Fruit fly (Drosophila melanogaster): Measurements from ENCODE around the gene Taf3.

The Taf3 gene

dm6 chr4:497724-498123, 31.1 kb upstream of the Taf3 start:
- TF ChIP-seq fkh (GFP tag; optimal IDR thresholded peaks at IDR 0.05) (peak; percentile 98), Sox102F (GFP tag; optimal IDR thresholded peaks at IDR 0.05) (peak; percentile 39), esn (GFP tag; optimal IDR thresholded peaks at IDR 0.05) (peak; percentile 44), Blimp-1 (GFP tag; optimal IDR thresholded peaks at IDR 0.05) (peak; percentile 21), lz (GFP tag; optimal IDR thresholded peaks at IDR 0.05) (peak; percentile 19), CG1621 (tag; optimal IDR thresholded peaks at IDR 0.05) (no peak), Smox (GFP tag; optimal IDR thresholded peaks at IDR 0.05) (peak; percentile 13), vri (GFP tag; optimal IDR thresholded peaks at IDR 0.05) (peak; percentile 72), Met (GFP tag; optimal IDR thresholded peaks at IDR 0.05) (no peak)

- no peak for TF ChIP-seq Blimp-1 (GFP tag; optimal IDR thresholded peaks at IDR 0.05)
- TF ChIP-seq CG31627 (GFP tag; optimal IDR thresholded peaks at IDR 0.05): no peak
- no peak for TF ChIP-seq net (GFP tag; optimal IDR thresholded peaks at IDR 0.05)
- no peak for TF ChIP-seq cyc (GFP tag; optimal IDR thresholded peaks at IDR 0.05)
- no peak for TF ChIP-seq CG7368 (GFP tag; optimal IDR thresholded peaks at IDR 0.05)
- no peak for TF ChIP-seq CG11762 (GFP tag; optimal IDR thresholded peaks at IDR 0.05; ENCODE audit: insufficient read depth)
- no peak for TF ChIP-seq lz (GFP tag; optimal IDR thresholded peaks at IDR 0.05)
- TF ChIP-seq CG8119 (GFP tag; IDR thresholded peaks at IDR 0.05): no peak
- no peak for TF ChIP-seq CG10631 (GFP tag; optimal IDR thresholded peaks at IDR 0.05)
- no peak for TF ChIP-seq CG10669 (GFP tag; optimal IDR thresholded peaks at IDR 0.05)
- TF ChIP-seq Hr38 (GFP tag; optimal IDR thresholded peaks at IDR 0.05): no peak
- no peak for TF ChIP-seq CG6163 (GFP tag; IDR thresholded peaks at IDR 0.05)
- TF ChIP-seq CG9139 (GFP tag; optimal IDR thresholded peaks at IDR 0.05): no peak
- TF ChIP-seq esn (GFP tag; optimal IDR thresholded peaks at IDR 0.05): no peak
- no peak for TF ChIP-seq Lpt (GFP tag; optimal IDR thresholded peaks at IDR 0.05)
- TF ChIP-seq topi (GFP tag; optimal IDR thresholded peaks at IDR 0.05): no peak
- TF ChIP-seq Met (GFP tag; optimal IDR thresholded peaks at IDR 0.05): no peak
- no peak for TF ChIP-seq Sox14 (GFP tag; optimal IDR thresholded peaks at IDR 0.05)
Measured at dm6 chr4:492597-492996, 26.0 kb upstream of the Taf3 start.

dm6 chr4:490760-491317, 24.2 kb upstream of the Taf3 start:
- TF ChIP-seq lz (GFP tag; optimal IDR thresholded peaks at IDR 0.05) (no peak), svp (GFP tag) (peak; percentile 57), CG8319 (GFP tag; optimal IDR thresholded peaks at IDR 0.05) (no peak), Eip93F (GFP tag; optimal IDR thresholded peaks at IDR 0.05) (no peak)

dm6 chr4:490111-490510, 23.5 kb upstream of the Taf3 start:
- TF ChIP-seq Ets21C (GFP tag; optimal IDR thresholded peaks at IDR 0.05): no peak
- TF ChIP-seq pdm3 (GFP tag; optimal IDR thresholded peaks at IDR 0.05): no peak
- TF ChIP-seq CG10631 (GFP tag; optimal IDR thresholded peaks at IDR 0.05): no peak
- no peak for TF ChIP-seq CG11294 (GFP tag; IDR thresholded peaks at IDR 0.05)
- TF ChIP-seq Gug (GFP tag; IDR thresholded peaks at IDR 0.05): no peak
- no peak for TF ChIP-seq CG31627 (GFP tag; optimal IDR thresholded peaks at IDR 0.05)
- TF ChIP-seq achi (GFP tag; optimal IDR thresholded peaks at IDR 0.05): no peak
- TF ChIP-seq Hr39 (GFP tag; optimal IDR thresholded peaks at IDR 0.05): no peak
- TF ChIP-seq CG9139 (GFP tag; optimal IDR thresholded peaks at IDR 0.05): no peak
- no peak for TF ChIP-seq CG7368 (GFP tag; optimal IDR thresholded peaks at IDR 0.05)
- TF ChIP-seq Smox (GFP tag; optimal IDR thresholded peaks at IDR 0.05): no peak
- no peak for TF ChIP-seq cyc (GFP tag; optimal IDR thresholded peaks at IDR 0.05)
- TF ChIP-seq ss (GFP tag; optimal IDR thresholded peaks at IDR 0.05): no peak
- TF ChIP-seq Ets96B (tag; optimal IDR thresholded peaks at IDR 0.05): peak; percentile 14
- TF ChIP-seq CG10669 (GFP tag; optimal IDR thresholded peaks at IDR 0.05): no peak
- TF ChIP-seq acj6 (GFP tag; optimal IDR thresholded peaks at IDR 0.05): no peak
- TF ChIP-seq svp (GFP tag): peak; percentile 42
- no peak for TF ChIP-seq spab (GFP tag; optimal IDR thresholded peaks at IDR 0.05)
